Worm (Caenorhabditis elegans) whole organism, late embryonic: Measurements from ENCODE around the gene Y43F8B.3.
A peak's percentile ranks its signal among the peaks of the same experiment; 100 is the strongest.

Experiments used
- C08G9.2 ChIP-seq: sonication (generic microtip); optimal IDR thresholded peaks from 2 replicates; lab custom pipeline; 2016; ENCODE audit warnings: mild to moderate bottlenecking, missing genetic modification characterization, moderate library complexity, missing compliant biosample characterization
- C38D4.7 ChIP-seq: fragments of 200-800 bp; sonication (Bioruptor generic); optimal IDR thresholded peaks from 2 replicates; lab custom pipeline; 2018; ENCODE audit warnings: mild to moderate bottlenecking, missing genetic modification characterization, moderate library complexity, missing compliant biosample characterization
- ahr-1 ChIP-seq: sonication (generic microtip); optimal IDR thresholded peaks from 2 replicates; lab custom pipeline; 2016; ENCODE audit warnings: missing genetic modification characterization, missing compliant biosample characterization
- ceh-22 ChIP-seq: sonication (generic microtip); optimal IDR thresholded peaks from 2 replicates; lab custom pipeline; 2017; ENCODE audit warnings: missing biosample characterization, missing genetic modification characterization
- ceh-24 ChIP-seq: sonication (generic microtip); optimal IDR thresholded peaks from 2 replicates; lab custom pipeline; 2016; ENCODE audit warnings: mild to moderate bottlenecking, missing genetic modification characterization, missing compliant biosample characterization
- ceh-34 ChIP-seq: sonication (generic microtip); optimal IDR thresholded peaks from 2 replicates; lab custom pipeline; 2016; ENCODE audit warnings: mild to moderate bottlenecking, missing genetic modification characterization, missing compliant biosample characterization
- ceh-45 ChIP-seq: fragments of 200-800 bp; sonication (Bioruptor generic); IDR thresholded peaks from 2 replicates; pipeline ENCODE4 v1.3.6; 2022; ENCODE audit warnings: missing genetic modification reagents, missing genetic modification characterization, missing compliant biosample characterization
- che-1 ChIP-seq: sonication (generic microtip); optimal IDR thresholded peaks from 2 replicates; lab custom pipeline; 2016; ENCODE audit warnings: mild to moderate bottlenecking, missing genetic modification characterization, missing compliant biosample characterization
- dmd-4 ChIP-seq: sonication (generic microtip); optimal IDR thresholded peaks from 2 replicates; lab custom pipeline; 2016; ENCODE audit warnings: borderline replicate concordance, missing genetic modification characterization, missing compliant biosample characterization
- dve-1 ChIP-seq: sonication (generic microtip); optimal IDR thresholded peaks from 2 replicates; lab custom pipeline; 2017; ENCODE audit warnings: antibody characterized with exemption, mild to moderate bottlenecking, missing genetic modification characterization, missing compliant biosample characterization
- elt-2 ChIP-seq: sonication (generic microtip); optimal IDR thresholded peaks from 2 replicates; lab custom pipeline; 2016; ENCODE audit warnings: missing genetic modification reagents, missing genetic modification characterization, missing compliant biosample characterization
- ets-4 ChIP-seq: sonication (generic microtip); optimal IDR thresholded peaks from 2 replicates; lab custom pipeline; 2016; ENCODE audit warnings: missing genetic modification characterization, missing compliant biosample characterization
- fax-1 ChIP-seq: sonication (generic microtip); optimal IDR thresholded peaks from 2 replicates; lab custom pipeline; 2016; ENCODE audit warnings: missing genotype, missing genetic modification characterization, missing compliant biosample characterization
- fkh-10 ChIP-seq: fragments of 150-350 bp; optimal IDR thresholded peaks from 2 replicates; lab custom pipeline; 2014; ENCODE audit warnings: missing biosample characterization, missing genetic modification reagents, missing genetic modification characterization
- fkh-6 ChIP-seq: sonication (generic microtip); optimal IDR thresholded peaks from 2 replicates; lab custom pipeline; 2016; ENCODE audit warnings: missing genetic modification characterization, missing compliant biosample characterization
- gmeb-2 ChIP-seq: sonication (generic microtip); optimal IDR thresholded peaks from 2 replicates; lab custom pipeline; 2016; ENCODE audit warnings: missing genetic modification characterization, inconsistent platforms, missing compliant biosample characterization
- hlh-30 ChIP-seq: sonication (generic microtip); optimal IDR thresholded peaks from 2 replicates; lab custom pipeline; 2017; ENCODE audit warnings: antibody characterized with exemption, missing genetic modification characterization, missing compliant biosample characterization; ENCODE audit not compliant: insufficient read depth
- hlh-6 ChIP-seq: sonication (generic microtip); optimal IDR thresholded peaks from 2 replicates; lab custom pipeline; 2016; ENCODE audit warnings: missing genotype, missing genetic modification characterization, missing compliant biosample characterization
- madf-2 ChIP-seq: sonication (generic microtip); optimal IDR thresholded peaks from 2 replicates; lab custom pipeline; 2017; ENCODE audit warnings: missing genetic modification characterization, missing compliant biosample characterization
- mec-3 ChIP-seq: sonication (generic microtip); optimal IDR thresholded peaks from 2 replicates; lab custom pipeline; 2016; ENCODE audit warnings: borderline replicate concordance, missing genetic modification characterization, missing compliant biosample characterization
- nfya-1 ChIP-seq: sonication (generic microtip); optimal IDR thresholded peaks from 2 replicates; lab custom pipeline; 2017; ENCODE audit warnings: missing genetic modification characterization, mild to moderate bottlenecking, missing compliant biosample characterization, antibody characterized with exemption, moderate library complexity
- nhr-232 ChIP-seq: sonication (generic microtip); optimal IDR thresholded peaks from 2 replicates; lab custom pipeline; 2016; ENCODE audit warnings: missing genetic modification characterization, missing compliant biosample characterization
- pag-3 ChIP-seq: sonication (generic microtip); optimal IDR thresholded peaks from 2 replicates; lab custom pipeline; 2016; ENCODE audit warnings: missing compliant biosample characterization, missing genetic modification characterization, borderline replicate concordance
- pat-9 ChIP-seq: fragments of 200-800 bp; sonication (Bioruptor generic); optimal IDR thresholded peaks from 2 replicates; lab custom pipeline; 2018; ENCODE audit warnings: mild to moderate bottlenecking, missing genetic modification characterization, moderate library complexity, missing compliant biosample characterization
- pha-2 ChIP-seq: sonication (generic microtip); optimal IDR thresholded peaks from 2 replicates; lab custom pipeline; 2017; ENCODE audit warnings: mild to moderate bottlenecking, missing genetic modification characterization, missing compliant biosample characterization
- rnt-1 ChIP-seq: sonication (generic microtip); optimal IDR thresholded peaks from 2 replicates; lab custom pipeline; 2016; ENCODE audit warnings: missing genetic modification characterization, missing compliant biosample characterization
- sox-2 ChIP-seq: fragments of 200-800 bp; sonication (Bioruptor generic); IDR thresholded peaks from 2 replicates; pipeline ENCODE4 v1.3.6; 2022; ENCODE audit warnings: missing genetic modification reagents, missing genetic modification characterization, missing compliant biosample characterization
- sox-4 ChIP-seq: sonication (generic microtip); optimal IDR thresholded peaks from 2 replicates; lab custom pipeline; 2017; ENCODE audit warnings: mild to moderate bottlenecking, missing genetic modification characterization, inconsistent platforms, missing compliant biosample characterization
- syd-9 ChIP-seq: sonication (generic microtip); optimal IDR thresholded peaks from 2 replicates; lab custom pipeline; 2016; ENCODE audit warnings: mild to moderate bottlenecking, missing genetic modification characterization, moderate library complexity, missing compliant biosample characterization
- ttx-3 ChIP-seq: sonication (generic microtip); optimal IDR thresholded peaks from 2 replicates; lab custom pipeline; 2016; ENCODE audit warnings: missing genetic modification reagents, missing genetic modification characterization, missing compliant biosample characterization
- unc-42 ChIP-seq: sonication (generic microtip); optimal IDR thresholded peaks from 2 replicates; lab custom pipeline; 2016; ENCODE audit warnings: missing genotype, missing genetic modification characterization, missing compliant biosample characterization
- unc-55 ChIP-seq: sonication (generic microtip); optimal IDR thresholded peaks from 2 replicates; lab custom pipeline; 2017; ENCODE audit warnings: missing biosample characterization, missing genetic modification reagents, missing genetic modification characterization
- unc-86 ChIP-seq: sonication (generic microtip); optimal IDR thresholded peaks from 2 replicates; lab custom pipeline; 2016; ENCODE audit warnings: missing genetic modification characterization, missing compliant biosample characterization

The Y43F8B.3 gene

ce11 chrV:19529168-19529567 lies 26.3 kb downstream of the Y43F8B.3 start (continued):
- peak; percentile 98 for TF ChIP-seq unc-55 (GFP tag; lab: Kevin White, UChicago)
- TF ChIP-seq hlh-30: peak; percentile 97
- no peak for TF ChIP-seq pag-3 (tag; lab: Kevin White, UChicago)
- no peak for TF ChIP-seq nhr-232 (tag; lab: Kevin White, UChicago)
- peak; percentile 17 for TF ChIP-seq ets-4 (tag; lab: Kevin White, UChicago)
- peak; percentile 71 for TF ChIP-seq ceh-34 (tag; lab: Kevin White, UChicago)
- TF ChIP-seq gmeb-2 (tag; lab: Kevin White, UChicago): no peak
- peak; percentile 8; the same call in 1 of the 2 replicates for TF ChIP-seq sox-2 (GFP tag; lab: Robert Waterston, UW)
- no peak for TF ChIP-seq ceh-24 (tag; lab: Kevin White, UChicago)
- no peak for TF ChIP-seq dmd-4 (tag; lab: Kevin White, UChicago)
- TF ChIP-seq ahr-1: no peak
- peak; percentile 84 for TF ChIP-seq nfya-1 (tag; lab: Kevin White, UChicago)
- TF ChIP-seq fkh-6 (tag; lab: Kevin White, UChicago): no peak
- peak; percentile 70 for TF ChIP-seq rnt-1 (tag; lab: Kevin White, UChicago)
- no peak for TF ChIP-seq che-1
- TF ChIP-seq elt-2 (tag; lab: Kevin White, UChicago): peak; percentile 40

- TF ChIP-seq sox-4 (tag; lab: Kevin White, UChicago) (no peak), pat-9 (tag; lab: Kevin White, UChicago) (no peak)
Observed at ce11 chrV:19531034-19531433, 28.1 kb downstream of the Y43F8B.3 start.

- TF ChIP-seq ceh-45 (no peak), madf-2 (tag; lab: Kevin White, UChicago) (no peak), syd-9 (tag; lab: Kevin White, UChicago) (no peak), hlh-30 (no peak), C38D4.7 (GFP tag; lab: Kevin White, UChicago) (no peak), unc-55 (GFP tag; lab: Kevin White, UChicago) (no peak), fax-1 (tag; lab: Kevin White, UChicago) (no peak), unc-42 (no peak), fkh-6 (tag; lab: Kevin White, UChicago) (no peak), hlh-6 (tag; lab: Kevin White, UChicago) (no peak)
Observed at ce11 chrV:19533010-19533409, 30.1 kb downstream of the Y43F8B.3 start, which contains the start of gene Y43F8B.2. Gene Y43F8B.2 (minus strand): TSS chrV:19533110.

- TF ChIP-seq elt-2 (tag; lab: Kevin White, UChicago) (peak; percentile 86), hlh-6 (tag; lab: Kevin White, UChicago) (no peak), fkh-10 (GFP tag; lab: Kevin White, UChicago) (no peak)
Observed at ce11 chrV:19533480-19533879, 30.6 kb downstream of the Y43F8B.3 start.

- no peak for TF ChIP-seq C08G9.2
- TF ChIP-seq ceh-22 (tag; lab: Kevin White, UChicago): no peak
- TF ChIP-seq pha-2 (tag; lab: Kevin White, UChicago): no peak
Observed at ce11 chrV:19540916-19541315, 38.0 kb downstream of the Y43F8B.3 start.

ce11 chrV:19543509-19543908 lies 40.6 kb downstream of the Y43F8B.3 start:
- TF ChIP-seq dve-1 (peak; percentile 59), mec-3 (tag; lab: Kevin White, UChicago) (no peak), ttx-3 (tag; lab: Kevin White, UChicago) (no peak), C08G9.2 (no peak), unc-86 (tag; lab: Kevin White, UChicago) (no peak)
